Worm (Caenorhabditis elegans) whole organism, L4 larva: Measurements from ENCODE around the gene T05A8.7.

Source experiments
- attf-4 ChIP-seq: sonication (generic microtip); optimal IDR thresholded peaks from 3 replicates; lab custom pipeline; 2017; ENCODE audit warnings: missing biosample characterization, missing genetic modification characterization
- ceh-28 ChIP-seq: fragments of 150-350 bp; optimal IDR thresholded peaks from 2 replicates; lab custom pipeline; 2014; ENCODE audit warnings: missing biosample characterization, missing genetic modification reagents, missing genetic modification characterization
- dve-1 ChIP-seq: sonication (generic microtip); optimal IDR thresholded peaks from 2 replicates; lab custom pipeline; 2017; ENCODE audit warnings: antibody characterized with exemption, mild to moderate bottlenecking, missing genetic modification characterization, missing compliant biosample characterization; ENCODE audit not compliant: insufficient read depth
- egl-27 ChIP-seq: sonication (generic microtip); optimal IDR thresholded peaks from 3 replicates; lab custom pipeline; 2017; ENCODE audit warnings: missing biosample characterization, missing genetic modification reagents, missing genetic modification characterization
- fkh-10 ChIP-seq: fragments of 150-350 bp; optimal IDR thresholded peaks from 2 replicates; lab custom pipeline; 2014; ENCODE audit warnings: missing biosample characterization, missing genetic modification reagents, missing genetic modification characterization

ce11 chrII:2756351-2756750, 14.2 kb upstream of the T05A8.7 start:
- TF ChIP-seq fkh-10 (GFP tag; lab: Kevin White, UChicago) (no peak), egl-27 (no peak), dve-1 (tag; lab: Kevin White, UChicago) (no peak), ceh-28 (tag; lab: Kevin White, UChicago) (no peak), attf-4 (tag; lab: Kevin White, UChicago) (no peak)
